Worm (Caenorhabditis elegans): ENCODE data around the gene F25A2.1.

DNA sequence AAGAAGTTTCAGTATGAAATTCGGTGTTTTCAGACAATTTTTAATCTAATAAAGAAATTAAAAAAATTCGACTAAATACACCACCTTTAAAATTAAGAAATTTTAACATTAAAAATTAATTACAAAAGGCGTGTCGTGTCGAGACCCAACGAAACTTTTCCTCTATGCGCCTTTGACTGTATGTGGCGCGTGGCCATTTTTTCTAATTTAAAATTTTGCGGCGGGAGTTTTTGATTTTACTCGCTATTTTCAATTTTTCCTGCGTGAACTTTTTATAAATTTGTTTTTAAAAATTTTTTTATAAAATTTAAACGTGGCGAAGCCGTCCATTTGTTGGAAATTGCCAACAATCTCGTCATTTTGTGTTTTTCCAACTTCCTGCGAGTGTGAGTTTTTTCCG, 26.6 kb upstream of the F25A2.1 start:
- TF ChIP-seq T22C8.4 (GFP tag; IDR thresholded peaks at IDR 0.05) (no peak), med-1 (GFP tag; optimal IDR thresholded peaks at IDR 0.05; ENCODE audit: insufficient read depth) (no peak)

Data from whole organism, midembryonic.